Worm (Caenorhabditis elegans) whole organism, early embryonic: ENCODE data around the gene C44C10.15.

Experiments used
- ama-1 ChIP-seq: fragments of 150-350 bp; optimal IDR thresholded peaks from 2 replicates; lab custom pipeline; 2014
- ceh-36 ChIP-seq: sonication (generic microtip); optimal IDR thresholded peaks from 2 replicates; lab custom pipeline; 2016; ENCODE audit warnings: missing genetic modification characterization, inconsistent platforms, missing compliant biosample characterization
- flt-1 ChIP-seq: fragments of 200-800 bp; sonication (Bioruptor generic); IDR thresholded peaks from 2 replicates; pipeline ENCODE4 v1.3.6; 2022; ENCODE audit warnings: missing genetic modification characterization, missing compliant biosample characterization
- sea-1 ChIP-seq: fragments of 200-800 bp; sonication (Bioruptor generic); conservative IDR thresholded peaks from 2 replicates; pipeline ENCODE4 v1.3.6; 2022; ENCODE audit warnings: missing genetic modification characterization, missing compliant biosample characterization
- tbx-37 ChIP-seq: fragments of 200-800 bp; sonication (Bioruptor generic); conservative IDR thresholded peaks from 2 replicates; pipeline ENCODE4 v1.3.6; 2022; ENCODE audit warnings: missing genetic modification reagents, missing genetic modification characterization, missing compliant biosample characterization

DNA sequence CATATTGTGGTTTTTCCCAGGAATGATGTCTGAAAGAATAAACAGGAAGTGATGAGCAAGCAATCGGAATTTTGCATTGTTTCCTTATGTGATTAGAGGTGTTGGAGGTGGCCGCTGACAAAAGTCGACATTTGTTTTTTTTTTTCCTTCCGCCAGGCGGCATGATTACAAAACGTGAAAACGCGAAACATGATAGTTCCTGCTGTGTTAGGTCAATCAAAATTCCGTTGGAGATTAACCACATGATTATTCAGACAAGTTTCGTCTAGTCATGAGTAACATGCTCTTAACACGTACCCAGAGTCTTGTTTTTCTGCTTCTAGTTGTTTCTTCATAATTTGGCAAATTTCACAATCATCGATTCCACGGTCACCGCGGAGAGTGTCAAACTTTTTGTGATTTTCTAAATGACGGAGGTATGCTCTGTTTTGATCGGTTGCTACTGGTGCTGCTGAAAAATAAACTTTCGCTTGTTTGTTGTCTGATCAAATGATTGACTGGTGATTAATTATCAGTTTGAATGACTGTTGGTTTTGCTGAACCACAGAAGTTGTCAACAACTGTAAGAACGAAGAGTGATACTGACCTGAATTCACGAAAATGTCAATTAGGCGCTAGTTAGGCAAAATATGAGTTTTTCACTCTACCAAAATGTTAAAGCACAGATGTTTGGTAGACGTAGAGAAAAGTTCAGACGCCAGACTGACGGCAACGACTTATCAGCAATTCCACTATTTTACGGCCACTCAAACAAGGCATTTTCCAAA, 20.8 kb downstream of the C44C10.15 start:
- TF ChIP-seq flt-1 (GFP tag; lab: Robert Waterston, UW) (no peak), ama-1 (lab: Kevin White, UChicago) (no peak), tbx-37 (GFP tag; lab: Robert Waterston, UW) (no peak), ceh-36 (tag; lab: Kevin White, UChicago) (no peak), sea-1 (GFP tag; lab: Robert Waterston, UW) (no peak)
